Worm (Caenorhabditis elegans) whole organism, early embryonic: ENCODE results near the gene srh-269.

Source experiments
- B0310.2 ChIP-seq: sonication (generic microtip); optimal IDR thresholded peaks from 2 replicates; lab custom pipeline; 2016; ENCODE audit warnings: mild to moderate bottlenecking, missing genetic modification characterization, missing compliant biosample characterization
- F13C5.2 ChIP-seq: sonication (generic microtip); optimal IDR thresholded peaks from 2 replicates; lab custom pipeline; 2017; ENCODE audit warnings: mild to moderate bottlenecking, missing genetic modification characterization, inconsistent platforms, missing compliant biosample characterization
- aly-1 ChIP-seq: sonication (generic microtip); optimal IDR thresholded peaks from 2 replicates; lab custom pipeline; 2016; ENCODE audit warnings: missing genetic modification characterization, missing compliant biosample characterization
- ama-1 ChIP-seq: fragments of 150-350 bp; optimal IDR thresholded peaks from 2 replicates; lab custom pipeline; 2014
- ceh-13 ChIP-seq: fragments of 200-800 bp; sonication (Bioruptor generic); optimal IDR thresholded peaks from 2 replicates; lab custom pipeline; 2018; ENCODE audit warnings: mild to moderate bottlenecking, missing genetic modification characterization, missing compliant biosample characterization
- ceh-36 ChIP-seq: sonication (generic microtip); optimal IDR thresholded peaks from 2 replicates; lab custom pipeline; 2016; ENCODE audit warnings: missing genetic modification characterization, inconsistent platforms, missing compliant biosample characterization
- ets-7 ChIP-seq: sonication (generic microtip); optimal IDR thresholded peaks from 2 replicates; lab custom pipeline; 2016; ENCODE audit warnings: missing genotype, missing genetic modification characterization, missing compliant biosample characterization
- flt-1 ChIP-seq: fragments of 200-800 bp; sonication (Bioruptor generic); IDR thresholded peaks from 2 replicates; pipeline ENCODE4 v1.3.6; 2022; ENCODE audit warnings: missing genetic modification characterization, missing compliant biosample characterization
- hmbx-1 ChIP-seq: sonication (generic microtip); optimal IDR thresholded peaks from 2 replicates; lab custom pipeline; 2016; ENCODE audit warnings: mild to moderate bottlenecking, missing genetic modification characterization, missing compliant biosample characterization
- hmg-4 ChIP-seq: fragments of 200-800 bp; sonication (Bioruptor generic); optimal IDR thresholded peaks from 2 replicates; lab custom pipeline; 2018; ENCODE audit warnings: mild to moderate bottlenecking, missing genetic modification characterization, missing compliant biosample characterization
- hnd-1 ChIP-seq: sonication (generic microtip); optimal IDR thresholded peaks from 2 replicates; lab custom pipeline; 2016; ENCODE audit warnings: missing genetic modification characterization, missing compliant biosample characterization
- pes-1 ChIP-seq: fragments of 200-800 bp; sonication (Bioruptor generic); IDR thresholded peaks from 2 replicates; pipeline ENCODE4 v1.3.6; 2022; ENCODE audit warnings: missing genetic modification reagents, missing genetic modification characterization, missing compliant biosample characterization
- scrt-1 ChIP-seq: fragments of 200-800 bp; sonication (Bioruptor generic); IDR thresholded peaks from 2 replicates; pipeline ENCODE4 v1.3.6; 2022; ENCODE audit warnings: missing genetic modification characterization, missing compliant biosample characterization
- sea-1 ChIP-seq: fragments of 200-800 bp; sonication (Bioruptor generic); conservative IDR thresholded peaks from 2 replicates; pipeline ENCODE4 v1.3.6; 2022; ENCODE audit warnings: missing genetic modification characterization, missing compliant biosample characterization
- tbx-11 ChIP-seq: fragments of 200-800 bp; sonication (Bioruptor generic); IDR thresholded peaks from 2 replicates; pipeline ENCODE4 v1.3.6; 2022; ENCODE audit warnings: missing genetic modification characterization, missing compliant biosample characterization
- tbx-37 ChIP-seq: fragments of 200-800 bp; sonication (Bioruptor generic); conservative IDR thresholded peaks from 2 replicates; pipeline ENCODE4 v1.3.6; 2022; ENCODE audit warnings: missing genetic modification reagents, missing genetic modification characterization, missing compliant biosample characterization
- tra-4 ChIP-seq: sonication (generic microtip); optimal IDR thresholded peaks from 2 replicates; lab custom pipeline; 2017; ENCODE audit warnings: missing genetic modification characterization, missing compliant biosample characterization

Gene srh-269

ce11 chrV:16627962-16628361, 36.1 kb upstream of the srh-269 start, which contains the start of gene oac-53:
oac-53 (minus strand) TSS chrV:16627970.
- no peak for TF ChIP-seq tbx-37 (GFP tag; lab: Robert Waterston, UW)
- TF ChIP-seq F13C5.2 (tag; lab: Kevin White, UChicago) = no peak
- no peak for TF ChIP-seq B0310.2 (tag; lab: Kevin White, UChicago)
- TF ChIP-seq sea-1 (GFP tag; lab: Robert Waterston, UW) = no peak
- no peak for TF ChIP-seq scrt-1 (GFP tag; lab: Robert Waterston, UW)
- TF ChIP-seq ama-1 (lab: Kevin White, UChicago) = no peak
- TF ChIP-seq ceh-36 (tag; lab: Kevin White, UChicago) = no peak
- TF ChIP-seq aly-1 (tag; lab: Kevin White, UChicago) = no peak
- no peak for TF ChIP-seq tbx-11 (GFP tag; lab: Robert Waterston, UW)
- TF ChIP-seq hnd-1 (tag; lab: Kevin White, UChicago) = no peak
- no peak for TF ChIP-seq flt-1 (GFP tag; lab: Robert Waterston, UW)
- no peak for TF ChIP-seq tra-4 (tag; lab: Kevin White, UChicago)

ce11 chrV:16622754-16623261, 31.0 kb upstream of the srh-269 start, which contains the start of gene Y70C5A.2:
Y70C5A.2 (minus strand) TSS chrV:16623211.
- TF ChIP-seq F13C5.2 (tag; lab: Kevin White, UChicago) (no peak), flt-1 (GFP tag; lab: Robert Waterston, UW) (no peak), aly-1 (tag; lab: Kevin White, UChicago) (no peak), B0310.2 (tag; lab: Kevin White, UChicago) (no peak), tbx-37 (GFP tag; lab: Robert Waterston, UW) (no peak), sea-1 (GFP tag; lab: Robert Waterston, UW) (no peak), tra-4 (tag; lab: Kevin White, UChicago) (no peak), hnd-1 (tag; lab: Kevin White, UChicago) (no peak), hmg-4 (GFP tag; lab: Kevin White, UChicago) (no peak), pes-1 (no peak), scrt-1 (GFP tag; lab: Robert Waterston, UW) (no peak), ama-1 (lab: Kevin White, UChicago) (no peak), ceh-36 (tag; lab: Kevin White, UChicago) (no peak), ets-7 (no peak), hmbx-1 (no peak), tbx-11 (GFP tag; lab: Robert Waterston, UW) (no peak), ceh-13 (GFP tag; lab: Kevin White, UChicago) (no peak)

ce11 chrV:16621894-16622293, 30.1 kb upstream of the srh-269 start:
- TF ChIP-seq ama-1 (lab: Kevin White, UChicago) (no peak), sea-1 (GFP tag; lab: Robert Waterston, UW) (peak; percentile 65; the same call in 1 of the 2 replicates), flt-1 (GFP tag; lab: Robert Waterston, UW) (peak; percentile 79), tra-4 (tag; lab: Kevin White, UChicago) (no peak), aly-1 (tag; lab: Kevin White, UChicago) (peak; percentile 20), tbx-11 (GFP tag; lab: Robert Waterston, UW) (peak; percentile 75), pes-1 (peak; percentile 84), F13C5.2 (tag; lab: Kevin White, UChicago) (peak; percentile 35), hnd-1 (tag; lab: Kevin White, UChicago) (no peak), tbx-37 (GFP tag; lab: Robert Waterston, UW) (peak; percentile 56), scrt-1 (GFP tag; lab: Robert Waterston, UW) (0 out of 2 replicates have a peak, but pooled peaks have one; percentile 58), B0310.2 (tag; lab: Kevin White, UChicago) (peak; percentile 8), ets-7 (no peak), ceh-13 (GFP tag; lab: Kevin White, UChicago) (peak; percentile 51), ceh-36 (tag; lab: Kevin White, UChicago) (peak; percentile 75), hmg-4 (GFP tag; lab: Kevin White, UChicago) (no peak), hmbx-1 (no peak)

- TF ChIP-seq ets-7 = no peak
- TF ChIP-seq pes-1 = no peak
- TF ChIP-seq ama-1 (lab: Kevin White, UChicago) = no peak
- no peak for TF ChIP-seq F13C5.2 (tag; lab: Kevin White, UChicago)
- no peak for TF ChIP-seq hmbx-1
- TF ChIP-seq ceh-13 (GFP tag; lab: Kevin White, UChicago) = no peak
- TF ChIP-seq flt-1 (GFP tag; lab: Robert Waterston, UW) = no peak
- TF ChIP-seq scrt-1 (GFP tag; lab: Robert Waterston, UW) = no peak
- TF ChIP-seq tbx-11 (GFP tag; lab: Robert Waterston, UW) = no peak
- no peak for TF ChIP-seq sea-1 (GFP tag; lab: Robert Waterston, UW)
- TF ChIP-seq hmg-4 (GFP tag; lab: Kevin White, UChicago) = no peak
- no peak for TF ChIP-seq tra-4 (tag; lab: Kevin White, UChicago)
- no peak for TF ChIP-seq B0310.2 (tag; lab: Kevin White, UChicago)
- no peak for TF ChIP-seq hnd-1 (tag; lab: Kevin White, UChicago)
- TF ChIP-seq tbx-37 (GFP tag; lab: Robert Waterston, UW) = no peak
- no peak for TF ChIP-seq aly-1 (tag; lab: Kevin White, UChicago)
- TF ChIP-seq ceh-36 (tag; lab: Kevin White, UChicago) = no peak
These were observed 29.0 kb upstream of the srh-269 start, which contains the start of gene Y70C5A.3 for ce11 chrV:16620874-16621273. Y70C5A.3 (minus strand) TSS chrV:16620923.

ce11 chrV:16617462-16617861, 25.6 kb upstream of the srh-269 start, which contains the start of gene Y70C5A.4:
Y70C5A.4 (plus strand) TSS chrV:16617762.
- TF ChIP-seq ceh-13 (GFP tag; lab: Kevin White, UChicago) (no peak), ets-7 (no peak), scrt-1 (GFP tag; lab: Robert Waterston, UW) (no peak), aly-1 (tag; lab: Kevin White, UChicago) (no peak), sea-1 (GFP tag; lab: Robert Waterston, UW) (no peak), F13C5.2 (tag; lab: Kevin White, UChicago) (no peak), flt-1 (GFP tag; lab: Robert Waterston, UW) (no peak), ceh-36 (tag; lab: Kevin White, UChicago) (no peak), B0310.2 (tag; lab: Kevin White, UChicago) (no peak), tbx-11 (GFP tag; lab: Robert Waterston, UW) (no peak), tbx-37 (GFP tag; lab: Robert Waterston, UW) (no peak), hmg-4 (GFP tag; lab: Kevin White, UChicago) (no peak), pes-1 (no peak), ama-1 (lab: Kevin White, UChicago) (no peak), hnd-1 (tag; lab: Kevin White, UChicago) (no peak), hmbx-1 (no peak)
